Worm (Caenorhabditis elegans): ENCODE measurements around the gene ctsa-2.

ce11 chrX:6443373-6443772 is 13.0 kb upstream of the ctsa-2 start, which contains the start of gene K10C2.7:
- TF ChIP-seq elt-2 (tag; optimal IDR thresholded peaks at IDR 0.05) (no peak), ceh-22 (tag; optimal IDR thresholded peaks at IDR 0.05) (no peak), pat-9 (tag; optimal IDR thresholded peaks at IDR 0.05) (no peak), ama-1 (optimal IDR thresholded peaks at IDR 0.05) (no peak), pha-4 (tag; optimal IDR thresholded peaks at IDR 0.05) (no peak), ceh-24 (tag; optimal IDR thresholded peaks at IDR 0.05) (no peak), hlh-6 (tag; optimal IDR thresholded peaks at IDR 0.05) (no peak), rnt-1 (tag; optimal IDR thresholded peaks at IDR 0.05) (no peak), ahr-1 (tag; optimal IDR thresholded peaks at IDR 0.05) (no peak), F13H6.1 (tag; optimal IDR thresholded peaks at IDR 0.05) (no peak), nfya-1 (tag; optimal IDR thresholded peaks at IDR 0.05) (no peak), mec-3 (tag; optimal IDR thresholded peaks at IDR 0.05; ENCODE audit: borderline replicate concordance) (no peak)
